Worm (Caenorhabditis elegans) whole organism, early embryonic: ENCODE data around the gene F13E9.11.

Source experiments
- B0310.2 ChIP-seq: sonication (generic microtip); optimal IDR thresholded peaks from 2 replicates; lab custom pipeline; 2016; ENCODE audit warnings: mild to moderate bottlenecking, missing genetic modification characterization, missing compliant biosample characterization
- F13C5.2 ChIP-seq: sonication (generic microtip); optimal IDR thresholded peaks from 2 replicates; lab custom pipeline; 2017; ENCODE audit warnings: mild to moderate bottlenecking, missing genetic modification characterization, inconsistent platforms, missing compliant biosample characterization
- aly-1 ChIP-seq: sonication (generic microtip); optimal IDR thresholded peaks from 2 replicates; lab custom pipeline; 2016; ENCODE audit warnings: missing genetic modification characterization, missing compliant biosample characterization
- ama-1 ChIP-seq: fragments of 150-350 bp; optimal IDR thresholded peaks from 2 replicates; lab custom pipeline; 2014
- flt-1 ChIP-seq: fragments of 200-800 bp; sonication (Bioruptor generic); IDR thresholded peaks from 2 replicates; pipeline ENCODE4 v1.3.6; 2022; ENCODE audit warnings: missing genetic modification characterization, missing compliant biosample characterization
- hmg-4 ChIP-seq: fragments of 200-800 bp; sonication (Bioruptor generic); optimal IDR thresholded peaks from 2 replicates; lab custom pipeline; 2018; ENCODE audit warnings: mild to moderate bottlenecking, missing genetic modification characterization, missing compliant biosample characterization
- pes-1 ChIP-seq: fragments of 200-800 bp; sonication (Bioruptor generic); IDR thresholded peaks from 2 replicates; pipeline ENCODE4 v1.3.6; 2022; ENCODE audit warnings: missing genetic modification reagents, missing genetic modification characterization, missing compliant biosample characterization
- scrt-1 ChIP-seq: fragments of 200-800 bp; sonication (Bioruptor generic); IDR thresholded peaks from 2 replicates; pipeline ENCODE4 v1.3.6; 2022; ENCODE audit warnings: missing genetic modification characterization, missing compliant biosample characterization
- sea-1 ChIP-seq: fragments of 200-800 bp; sonication (Bioruptor generic); conservative IDR thresholded peaks from 2 replicates; pipeline ENCODE4 v1.3.6; 2022; ENCODE audit warnings: missing genetic modification characterization, missing compliant biosample characterization

DNA sequence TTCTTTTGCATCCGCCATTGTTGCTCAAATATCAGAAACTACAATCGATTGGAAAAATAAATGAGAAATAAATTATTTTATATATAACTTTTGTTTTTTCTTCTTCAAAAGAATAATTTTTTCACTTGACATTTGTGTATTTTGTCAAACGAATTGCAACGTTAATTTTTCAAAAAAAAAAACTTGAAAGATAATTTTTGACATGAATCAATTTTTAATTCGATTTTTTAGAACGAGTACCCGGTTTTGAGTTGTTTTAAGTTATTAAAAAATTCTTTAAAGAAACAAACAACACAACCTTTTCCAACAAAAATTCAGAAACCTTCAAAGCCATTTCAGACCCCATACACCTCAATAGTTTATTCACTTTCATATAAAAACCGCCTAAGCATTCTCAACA is 15.3 kb upstream of the F13E9.11 start, which contains the start of gene F13E9.5:
- TF ChIP-seq ama-1 (lab: Kevin White, UChicago) (no peak), flt-1 (GFP tag; lab: Robert Waterston, UW) (no peak), F13C5.2 (tag; lab: Kevin White, UChicago) (no peak), pes-1 (GFP tag; lab: Robert Waterston, UW) (no peak), hmg-4 (GFP tag; lab: Kevin White, UChicago) (no peak), sea-1 (GFP tag; lab: Robert Waterston, UW) (no peak), B0310.2 (tag; lab: Kevin White, UChicago) (no peak), aly-1 (tag; lab: Kevin White, UChicago) (no peak), scrt-1 (GFP tag; lab: Robert Waterston, UW) (no peak)
